Fruit fly (Drosophila melanogaster) Kc167 (cell line): ENCODE measurements around the gene chinmo.

Experiments used
- Myc ChIP-seq: fragments of >200 bp; optimal IDR thresholded peaks from 2 replicates; lab custom pipeline; 2017; ENCODE audit warnings: missing external identifiers
- Sin3A ChIP-seq: fragments of >200 bp; optimal IDR thresholded peaks from 2 replicates; lab custom pipeline; 2018; ENCODE audit warnings: missing external identifiers
- h ChIP-seq: fragments of >200 bp; optimal IDR thresholded peaks from 3 replicates; lab custom pipeline; 2018; ENCODE audit warnings: missing external identifiers
- insv ChIP-seq: fragments of >200 bp; optimal IDR thresholded peaks from 3 replicates; lab custom pipeline; 2018; ENCODE audit warnings: missing external identifiers
- psq ChIP-seq: fragments of >200 bp; optimal IDR thresholded peaks from 2 replicates; lab custom pipeline; 2017; ENCODE audit warnings: missing external identifiers
- ttk ChIP-seq: sonication (Bioruptor generic); optimal IDR thresholded peaks from 2 replicates; lab custom pipeline; 2017; ENCODE audit warnings: missing external identifiers

The chinmo gene

dm6 chr2L:1638650-1639549 is 12.2 kb upstream of the chinmo start:
- TF ChIP-seq h (lab: Kevin White, UChicago) (no peak), Sin3A (no peak), psq (lab: Kevin White, UChicago) (no peak), ttk (no peak), Myc (lab: Kevin White, UChicago) (no peak), insv (no peak)

- TF ChIP-seq psq (lab: Kevin White, UChicago) (no peak), insv (no peak), h (lab: Kevin White, UChicago) (no peak), Sin3A (no peak), Myc (lab: Kevin White, UChicago) (no peak), ttk (no peak)
These were observed 7.7 kb upstream of the chinmo start for dm6 chr2L:1643252-1643864.

dm6 chr2L:1644378-1644777 is 6.7 kb upstream of the chinmo start:
- no peak for TF ChIP-seq insv
- TF ChIP-seq psq (lab: Kevin White, UChicago): no peak
- no peak for TF ChIP-seq Myc (lab: Kevin White, UChicago)
- TF ChIP-seq h (lab: Kevin White, UChicago): no peak
- TF ChIP-seq Sin3A: no peak
- TF ChIP-seq ttk: no peak

- TF ChIP-seq Myc (lab: Kevin White, UChicago) (no peak), psq (lab: Kevin White, UChicago) (no peak), insv (no peak), h (lab: Kevin White, UChicago) (no peak), ttk (no peak), Sin3A (no peak)
These were observed 5.7 kb upstream of the chinmo start for dm6 chr2L:1645328-1645727.

- no peak for TF ChIP-seq Sin3A
- TF ChIP-seq h (lab: Kevin White, UChicago): no peak
These were observed 5.0 kb upstream of the chinmo start for dm6 chr2L:1646037-1646436.

dm6 chr2L:1646499-1646898 is 4.6 kb upstream of the chinmo start:
- no peak for TF ChIP-seq Sin3A
- TF ChIP-seq insv: no peak
- no peak for TF ChIP-seq ttk
- no peak for TF ChIP-seq Myc (lab: Kevin White, UChicago)
- TF ChIP-seq h (lab: Kevin White, UChicago): no peak
- TF ChIP-seq psq (lab: Kevin White, UChicago): no peak

dm6 chr2L:1648033-1648546 is 3.0 kb upstream of the chinmo start:
- no peak for TF ChIP-seq Sin3A
- no peak for TF ChIP-seq h (lab: Kevin White, UChicago)
- TF ChIP-seq ttk: no peak
- TF ChIP-seq Myc (lab: Kevin White, UChicago): no peak
- TF ChIP-seq psq (lab: Kevin White, UChicago): no peak
- TF ChIP-seq insv: no peak

- TF ChIP-seq h (lab: Kevin White, UChicago) (no peak), insv (no peak), Myc (lab: Kevin White, UChicago) (no peak), Sin3A (no peak), psq (lab: Kevin White, UChicago) (no peak), ttk (no peak)
These were observed 2.4 kb upstream of the chinmo start for dm6 chr2L:1648677-1649078.

- TF ChIP-seq Myc (lab: Kevin White, UChicago) (no peak), ttk (no peak), h (lab: Kevin White, UChicago) (no peak), Sin3A (no peak), psq (lab: Kevin White, UChicago) (no peak), insv (no peak)
These were observed 1.7 kb upstream of the chinmo start for dm6 chr2L:1649244-1649827.

- TF ChIP-seq Myc (lab: Kevin White, UChicago): no peak
- no peak for TF ChIP-seq Sin3A
- TF ChIP-seq psq (lab: Kevin White, UChicago): no peak
- TF ChIP-seq h (lab: Kevin White, UChicago): no peak
- no peak for TF ChIP-seq ttk
- no peak for TF ChIP-seq insv
These were observed 1.1 kb upstream of the chinmo start for dm6 chr2L:1649828-1650429.

dm6 chr2L:1651889-1652288 is 831 bp downstream of the chinmo start:
- TF ChIP-seq psq (lab: Kevin White, UChicago) (no peak), Myc (lab: Kevin White, UChicago) (no peak), ttk (no peak), insv (no peak), h (lab: Kevin White, UChicago) (no peak), Sin3A (no peak)

- TF ChIP-seq psq (lab: Kevin White, UChicago): no peak
- no peak for TF ChIP-seq ttk
- no peak for TF ChIP-seq Sin3A
- no peak for TF ChIP-seq insv
- TF ChIP-seq Myc (lab: Kevin White, UChicago): no peak
- TF ChIP-seq h (lab: Kevin White, UChicago): no peak
These were observed 2.7 kb downstream of the chinmo start for dm6 chr2L:1653800-1654199.
